Worm (Caenorhabditis elegans): ENCODE results near the gene hdl-2.

hdl-2 gene

ce11 chrIV:8925990-8926389 is 52.0 kb downstream of the hdl-2 start, which contains the start of the genes D1046.2 and cfim-2:
D1046.2 (minus strand) TSS chrIV:8926067.
cfim-2 (plus strand) TSS chrIV:8926324.
- no peak for TF ChIP-seq aptf-2 (GFP tag; conservative IDR thresholded peaks at IDR 0.05)
- peak; percentile 4 for TF ChIP-seq F23B12.7 (tag; optimal IDR thresholded peaks at IDR 0.05; ENCODE audit: insufficient read depth)
- no peak for TF ChIP-seq rcor-1 (GFP tag; IDR thresholded peaks at IDR 0.05)
- TF ChIP-seq mcd-1 (GFP tag; IDR thresholded peaks at IDR 0.05), result no peak
- TF ChIP-seq lin-26 (GFP tag; IDR thresholded peaks at IDR 0.05), result no peak
- TF ChIP-seq nfya-1 (tag; optimal IDR thresholded peaks at IDR 0.05; ENCODE audit: borderline replicate concordance, insufficient read depth), result no peak
- TF ChIP-seq dpff-1 (tag; optimal IDR thresholded peaks at IDR 0.05), result no peak
- peak; percentile 96 for TF ChIP-seq attf-3 (GFP tag; conservative IDR thresholded peaks at IDR 0.05)

ce11 chrIV:8926511-8926910 is 52.6 kb downstream of the hdl-2 start:
- TF ChIP-seq ztf-25 (GFP tag; IDR thresholded peaks at IDR 0.05), result no peak
- TF ChIP-seq F10E7.11 (tag; optimal IDR thresholded peaks at IDR 0.05), result no peak
- TF ChIP-seq cebp-1 (GFP tag; IDR thresholded peaks at IDR 0.05), result no peak
- no peak for TF ChIP-seq cebp-1 (tag; optimal IDR thresholded peaks at IDR 0.05)
- no peak for TF ChIP-seq lin-35 (GFP tag; optimal IDR thresholded peaks at IDR 0.05)

Measured in whole organism, young adult.